Worm (Caenorhabditis elegans): Measurements from ENCODE around the gene C14C11.1.
"Not testable (repeated sequence)": the region's sequence is repeated elsewhere in the genome, so short reads cannot be mapped to it uniquely, and the experiment has no call there.

ce11 chrV:5663317-5663716 lies at the start of gene C14C11.1:
- TF ChIP-seq nhr-237, elt-3, snpc-4, nhr-12 (tag; optimal IDR thresholded peaks at IDR 0.05): not testable (repeated sequence)

All from whole organism, mixed stage, embryonic.